Fruit fly (Drosophila melanogaster) whole organism, wandering third instar larva: ENCODE results near the gene pon.

Source experiments
- Abd-B ChIP-seq: fragments of >200 bp; optimal IDR thresholded peaks from 2 replicates; lab custom pipeline; 2017; ENCODE audit warnings: missing biosample characterization, missing genetic modification characterization
- CG32264 ChIP-seq: fragments of 200-800 bp; sonication (Bioruptor generic); optimal IDR thresholded peaks from 2 replicates; lab custom pipeline; 2016; ENCODE audit warnings: missing biosample characterization, missing genetic modification characterization
- CG9705 ChIP-seq: fragments of 200-800 bp; sonication (Bioruptor generic); optimal IDR thresholded peaks from 2 replicates; lab custom pipeline; 2018; ENCODE audit warnings: missing biosample characterization, mild to moderate bottlenecking, missing genetic modification characterization
- CrebA ChIP-seq: fragments of 200-800 bp; sonication (Bioruptor generic); optimal IDR thresholded peaks from 2 replicates; lab custom pipeline; 2016; ENCODE audit warnings: missing biosample characterization, mild to moderate bottlenecking, missing genetic modification characterization, borderline replicate concordance
- Dfd ChIP-seq: fragments of >200 bp; optimal IDR thresholded peaks from 2 replicates; lab custom pipeline; 2017; ENCODE audit warnings: missing biosample characterization, missing genetic modification characterization
- Dif ChIP-seq: fragments of 200-275, 200-300 bp; sonication (Bioruptor generic); optimal IDR thresholded peaks from 2 replicates; lab custom pipeline; 2018; ENCODE audit warnings: missing biosample characterization, missing genetic modification characterization; ENCODE audit not compliant: partially characterized antibody
- GATAd ChIP-seq: sonication (Bioruptor generic); optimal IDR thresholded peaks from 2 replicates; lab custom pipeline; 2016; ENCODE audit warnings: missing biosample characterization, missing genetic modification characterization
- HLH106 ChIP-seq: fragments of 200-800 bp; optimal IDR thresholded peaks from 3 replicates; lab custom pipeline; 2019; ENCODE audit warnings: missing biosample characterization, mild to moderate bottlenecking, missing genetic modification characterization, moderate library complexity
- Hnf4 ChIP-seq: fragments of 200-800 bp; sonication (Bioruptor generic); optimal IDR thresholded peaks from 2 replicates; lab custom pipeline; 2016; ENCODE audit warnings: missing biosample characterization, mild to moderate bottlenecking, missing genetic modification characterization
- Hr78 ChIP-seq: fragments of >200 bp; optimal IDR thresholded peaks from 2 replicates; lab custom pipeline; 2017; ENCODE audit warnings: missing biosample characterization, missing genetic modification characterization
- Hr83 ChIP-seq: fragments of 200-300 bp; sonication (Bioruptor generic); optimal IDR thresholded peaks from 2 replicates; lab custom pipeline; 2016; ENCODE audit warnings: missing biosample characterization, mild to moderate bottlenecking, missing genetic modification characterization, moderate library complexity; ENCODE audit not compliant: poor library complexity, severe bottlenecking
- Jra ChIP-seq: sonication (Bioruptor generic); optimal IDR thresholded peaks from 2 replicates; lab custom pipeline; 2016; ENCODE audit warnings: missing biosample characterization, missing genetic modification characterization
- Mio ChIP-seq: sonication (Bioruptor generic); optimal IDR thresholded peaks from 2 replicates; lab custom pipeline; 2016; ENCODE audit warnings: missing biosample characterization, missing genetic modification characterization
- Myc ChIP-seq: fragments of >200 bp; optimal IDR thresholded peaks from 2 replicates; lab custom pipeline; 2017
- N ChIP-seq: fragments of >200 bp; optimal IDR thresholded peaks from 2 replicates; lab custom pipeline; 2018; ENCODE audit warnings: missing biosample characterization, missing external identifiers, missing genetic modification characterization
- OdsH ChIP-seq: fragments of 200-800 bp; sonication (Bioruptor generic); optimal IDR thresholded peaks from 2 replicates; lab custom pipeline; 2016; ENCODE audit warnings: missing biosample characterization, mild to moderate bottlenecking, missing genetic modification characterization
- Rel ChIP-seq, 2 experiments: fragments of 200-800 bp; sonication (Bioruptor generic) in 1 of 2; optimal IDR thresholded peaks; 2 replicates in 1 of 2; 3 replicates in 1 of 2; lab custom pipeline; 2016 to 2019; ENCODE audit warnings: mild to moderate bottlenecking in 2 of 2, missing biosample characterization in 2 of 2, missing genetic modification characterization in 2 of 2, moderate library complexity in 1 of 2
- Sp1 ChIP-seq: fragments of 200-800 bp; sonication (Bioruptor generic); optimal IDR thresholded peaks from 3 replicates; lab custom pipeline; 2019; ENCODE audit warnings: missing biosample characterization, mild to moderate bottlenecking, missing genetic modification characterization, moderate library complexity
- Vsx2 ChIP-seq: fragments of 200-300, 225-300 bp; sonication (Bioruptor generic); optimal IDR thresholded peaks from 2 replicates; lab custom pipeline; 2018; ENCODE audit warnings: missing biosample characterization, missing genetic modification characterization; ENCODE audit not compliant: partially characterized antibody
- br ChIP-seq: fragments of 200-800 bp; sonication (Bioruptor generic); optimal IDR thresholded peaks from 2 replicates; lab custom pipeline; 2016; ENCODE audit warnings: missing biosample characterization, missing genetic modification characterization
- brk ChIP-seq: fragments of 200-800 bp; sonication (Bioruptor generic); optimal IDR thresholded peaks from 2 replicates; lab custom pipeline; 2016; ENCODE audit warnings: missing biosample characterization, mild to moderate bottlenecking, missing genetic modification characterization
- dl ChIP-seq, 2 experiments: fragments of 175-275, 200-275 bp in 1 of 2; fragments of 200-275 bp in 1 of 2; sonication (Bioruptor generic); optimal IDR thresholded peaks; lab custom pipeline; 2018; ENCODE audit warnings: mild to moderate bottlenecking in 2 of 2, missing biosample characterization in 2 of 2, missing genetic modification characterization in 2 of 2, moderate library complexity in 2 of 2; ENCODE audit not compliant: partially characterized antibody in 2 of 2, insufficient read depth in 1 of 2
- dmrt93B ChIP-seq: fragments of 200-800 bp; sonication (Bioruptor generic); optimal IDR thresholded peaks from 2 replicates; lab custom pipeline; 2018; ENCODE audit warnings: missing biosample characterization, mild to moderate bottlenecking, missing genetic modification characterization
- dsf ChIP-seq: sonication (Bioruptor generic); optimal IDR thresholded peaks from 2 replicates; lab custom pipeline; 2016; ENCODE audit warnings: missing biosample characterization, missing genetic modification characterization, borderline replicate concordance
- ey ChIP-seq: fragments of 200-800 bp; sonication (Bioruptor generic); optimal IDR thresholded peaks from 2 replicates; lab custom pipeline; 2016; ENCODE audit warnings: missing biosample characterization, missing genetic modification characterization
- foxo ChIP-seq, 2 experiments: fragments of 200-800 bp; sonication (Bioruptor generic); optimal IDR thresholded peaks; 2 replicates in 1 of 2; 3 replicates in 1 of 2; lab custom pipeline; 2016 to 2017; ENCODE audit warnings: missing biosample characterization in 2 of 2, missing genetic modification characterization in 2 of 2
- fru ChIP-seq: fragments of 200-800 bp; sonication (Bioruptor generic); optimal IDR thresholded peaks from 3 replicates; lab custom pipeline; 2016; ENCODE audit warnings: missing biosample characterization, mild to moderate bottlenecking, missing genetic modification characterization
- h ChIP-seq: fragments of 200-800 bp; sonication (Bioruptor generic); optimal IDR thresholded peaks from 3 replicates; lab custom pipeline; 2016; ENCODE audit warnings: missing biosample characterization, mild to moderate bottlenecking, missing genetic modification characterization
- jim ChIP-seq: fragments of 175-275, 200-325 bp; sonication (Bioruptor generic); optimal IDR thresholded peaks from 2 replicates; lab custom pipeline; 2016; ENCODE audit warnings: missing biosample characterization, mild to moderate bottlenecking, missing genetic modification characterization
- lola ChIP-seq: fragments of >200 bp; optimal IDR thresholded peaks from 2 replicates; lab custom pipeline; 2017; ENCODE audit warnings: missing biosample characterization, missing genetic modification characterization
- pan ChIP-seq: fragments of >200 bp; optimal IDR thresholded peaks from 2 replicates; lab custom pipeline; 2017
- psq ChIP-seq: fragments of 200-800 bp; sonication (Bioruptor generic); optimal IDR thresholded peaks from 3 replicates; lab custom pipeline; 2017; ENCODE audit warnings: missing biosample characterization, mild to moderate bottlenecking, missing genetic modification characterization, moderate library complexity
- rgr ChIP-seq: fragments of 200-800 bp; sonication (Bioruptor generic); optimal IDR thresholded peaks from 3 replicates; lab custom pipeline; 2016; ENCODE audit warnings: missing biosample characterization, mild to moderate bottlenecking, missing genetic modification characterization
- sage ChIP-seq: fragments of 200-800 bp; sonication (Bioruptor generic); optimal IDR thresholded peaks from 2 replicates; lab custom pipeline; 2016; ENCODE audit warnings: missing biosample characterization, mild to moderate bottlenecking, missing genetic modification characterization
- sv ChIP-seq: fragments of 200-800 bp; sonication (Bioruptor generic); optimal IDR thresholded peaks from 3 replicates; lab custom pipeline; 2016; ENCODE audit warnings: missing biosample characterization, missing genetic modification characterization
- tai ChIP-seq: sonication (Bioruptor generic); optimal IDR thresholded peaks from 2 replicates; lab custom pipeline; 2016; ENCODE audit warnings: missing biosample characterization, missing genetic modification characterization
- usp ChIP-seq: fragments of >200 bp; optimal IDR thresholded peaks from 2 replicates; lab custom pipeline; 2017; ENCODE audit warnings: missing biosample characterization, missing genetic modification characterization
- woc ChIP-seq: sonication (Bioruptor generic); optimal IDR thresholded peaks from 2 replicates; lab custom pipeline; 2016; ENCODE audit warnings: missing biosample characterization, mild to moderate bottlenecking, missing genetic modification characterization

The pon gene

dm6 chrX:4635856-4636486 is at the start of gene pon, which contains the start of gene Alms1a:
Gene pon (plus strand): TSS chrX:4636318.
Gene Alms1a (minus strand): TSS chrX:4636004.
- TF ChIP-seq Dif (GFP tag; lab: Kevin White, UChicago) (no peak), sage (GFP tag; lab: Kevin White, UChicago) (peak; percentile 1), Hnf4 (GFP tag; lab: Kevin White, UChicago) (no peak)

- TF ChIP-seq HLH106 (tag; lab: Kevin White, UChicago) (no peak), Myc (no peak), sv (GFP tag; lab: Kevin White, UChicago) (no peak), h (no peak), N (GFP tag; lab: Kevin White, UChicago) (no peak), Hr78 (GFP tag; lab: Kevin White, UChicago) (no peak), OdsH (GFP tag; lab: Kevin White, UChicago) (no peak), br (GFP tag; lab: Kevin White, UChicago) (no peak), Vsx2 (GFP tag; lab: Kevin White, UChicago) (no peak), pan (no peak), tai (no peak), foxo (GFP tag; optimal IDR thresholded peaks at IDR 0.05; lab: Kevin White, UChicago) (no peak), GATAd (no peak), CrebA (no peak), Hr83 (GFP tag; lab: Kevin White, UChicago) (no peak), usp (no peak)
These were observed 48.5 kb upstream of the pon start for dm6 chrX:4587584-4587983.

DNA sequence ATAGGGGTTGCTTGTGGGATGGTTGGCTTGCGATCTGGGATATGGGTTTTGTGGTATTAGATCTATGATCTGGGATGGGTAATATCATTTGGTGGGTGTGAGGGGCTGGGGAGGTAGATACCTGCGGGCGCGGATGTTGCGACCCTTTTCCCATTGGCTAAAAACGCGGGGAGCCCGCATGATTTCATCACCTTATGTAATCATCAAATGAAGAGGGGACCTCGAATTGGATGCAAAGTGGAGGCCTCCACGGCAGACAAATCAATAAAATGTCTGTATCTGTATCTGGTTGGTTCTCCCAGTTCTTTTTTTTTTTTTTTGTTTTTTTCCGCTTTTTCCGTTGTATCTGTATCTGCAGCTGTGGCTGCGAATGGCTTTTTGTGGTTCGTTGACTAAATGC is 47.1 kb upstream of the pon start:
- TF ChIP-seq dl (GFP tag; optimal IDR thresholded peaks at IDR 0.05; lab: Kevin White, UChicago; ENCODE audit: insufficient read depth in 1 of 2, partially characterized antibody in 2 of 2): no peak
- TF ChIP-seq dmrt93B: no peak

- TF ChIP-seq foxo (GFP tag; optimal IDR thresholded peaks at IDR 0.05; lab: Kevin White, UChicago): peak in 1 of 2 experiments; percentile 92
- no peak for TF ChIP-seq usp
- peak; percentile 27 for TF ChIP-seq tai
- peak; percentile 15 for TF ChIP-seq woc (GFP tag; lab: Kevin White, UChicago)
- no peak for TF ChIP-seq Myc
- TF ChIP-seq Mio (GFP tag; lab: Kevin White, UChicago): peak; percentile 24
- no peak for TF ChIP-seq Hr78 (GFP tag; lab: Kevin White, UChicago)
- no peak for TF ChIP-seq brk (GFP tag; lab: Kevin White, UChicago)
- peak; percentile 86 for TF ChIP-seq Dfd
- no peak for TF ChIP-seq jim (GFP tag; lab: Kevin White, UChicago)
- TF ChIP-seq sv (GFP tag; lab: Kevin White, UChicago): peak; percentile 25
- TF ChIP-seq Rel (GFP tag; optimal IDR thresholded peaks at IDR 0.05; lab: Kevin White, UChicago): no peak
- TF ChIP-seq Rel (tag; optimal IDR thresholded peaks at IDR 0.05; lab: Kevin White, UChicago): peak; percentile 33
- no peak for TF ChIP-seq Abd-B (GFP tag; lab: Kevin White, UChicago)
- TF ChIP-seq rgr (GFP tag; lab: Kevin White, UChicago): peak; percentile 89
- TF ChIP-seq Vsx2 (GFP tag; lab: Kevin White, UChicago): no peak
- TF ChIP-seq Jra (GFP tag; lab: Kevin White, UChicago): no peak
- TF ChIP-seq Dif (GFP tag; lab: Kevin White, UChicago): no peak
- TF ChIP-seq Hr83 (GFP tag; lab: Kevin White, UChicago): no peak
- TF ChIP-seq Sp1: peak; percentile 87
- no peak for TF ChIP-seq dl (GFP tag; optimal IDR thresholded peaks at IDR 0.05; lab: Kevin White, UChicago; ENCODE audit: insufficient read depth in 1 of 2, partially characterized antibody in 2 of 2)
- TF ChIP-seq sage (GFP tag; lab: Kevin White, UChicago): no peak
- peak; percentile 38 for TF ChIP-seq N (GFP tag; lab: Kevin White, UChicago)
- TF ChIP-seq dsf (GFP tag; lab: Kevin White, UChicago): no peak
- peak; percentile 94 for TF ChIP-seq dmrt93B
- TF ChIP-seq CG32264 (GFP tag; lab: Kevin White, UChicago): no peak
- TF ChIP-seq fru: peak; percentile 61
- peak; percentile 94 for TF ChIP-seq HLH106 (tag; lab: Kevin White, UChicago)
- no peak for TF ChIP-seq lola (GFP tag; lab: Kevin White, UChicago)
- TF ChIP-seq br (GFP tag; lab: Kevin White, UChicago): peak; percentile 29
- peak; percentile 83 for TF ChIP-seq h
- peak; percentile 47 for TF ChIP-seq Hnf4 (GFP tag; lab: Kevin White, UChicago)
- TF ChIP-seq CG9705: peak; percentile 80
- TF ChIP-seq GATAd: no peak
- no peak for TF ChIP-seq CrebA
- peak; percentile 79 for TF ChIP-seq ey
- TF ChIP-seq psq (GFP tag; lab: Kevin White, UChicago): peak; percentile 78
- no peak for TF ChIP-seq pan
- TF ChIP-seq OdsH (GFP tag; lab: Kevin White, UChicago): peak; percentile 85
These were observed 46.0 kb upstream of the pon start for dm6 chrX:4589951-4590771.
